Worm (Caenorhabditis elegans) whole organism, early embryonic: ENCODE data around the gene glrx-22.

ENCODE experiments used
- B0310.2 ChIP-seq: sonication (generic microtip); optimal IDR thresholded peaks from 2 replicates; lab custom pipeline; 2016; ENCODE audit warnings: mild to moderate bottlenecking, missing genetic modification characterization, missing compliant biosample characterization
- ama-1 ChIP-seq: fragments of 150-350 bp; optimal IDR thresholded peaks from 2 replicates; lab custom pipeline; 2014
- ceh-13 ChIP-seq: fragments of 200-800 bp; sonication (Bioruptor generic); optimal IDR thresholded peaks from 2 replicates; lab custom pipeline; 2018; ENCODE audit warnings: mild to moderate bottlenecking, missing genetic modification characterization, missing compliant biosample characterization
- ceh-36 ChIP-seq: sonication (generic microtip); optimal IDR thresholded peaks from 2 replicates; lab custom pipeline; 2016; ENCODE audit warnings: missing genetic modification characterization, inconsistent platforms, missing compliant biosample characterization
- hmg-4 ChIP-seq: fragments of 200-800 bp; sonication (Bioruptor generic); optimal IDR thresholded peaks from 2 replicates; lab custom pipeline; 2018; ENCODE audit warnings: mild to moderate bottlenecking, missing genetic modification characterization, missing compliant biosample characterization
- hnd-1 ChIP-seq: sonication (generic microtip); optimal IDR thresholded peaks from 2 replicates; lab custom pipeline; 2016; ENCODE audit warnings: missing genetic modification characterization, missing compliant biosample characterization
- pes-1 ChIP-seq: fragments of 200-800 bp; sonication (Bioruptor generic); IDR thresholded peaks from 2 replicates; pipeline ENCODE4 v1.3.6; 2022; ENCODE audit warnings: missing genetic modification reagents, missing genetic modification characterization, missing compliant biosample characterization
- scrt-1 ChIP-seq: fragments of 200-800 bp; sonication (Bioruptor generic); IDR thresholded peaks from 2 replicates; pipeline ENCODE4 v1.3.6; 2022; ENCODE audit warnings: missing genetic modification characterization, missing compliant biosample characterization
- sea-1 ChIP-seq: fragments of 200-800 bp; sonication (Bioruptor generic); conservative IDR thresholded peaks from 2 replicates; pipeline ENCODE4 v1.3.6; 2022; ENCODE audit warnings: missing genetic modification characterization, missing compliant biosample characterization

- TF ChIP-seq hnd-1 (tag; lab: Kevin White, UChicago), result no peak
- TF ChIP-seq sea-1 (GFP tag; lab: Robert Waterston, UW), result no peak
- no peak for TF ChIP-seq ama-1 (lab: Kevin White, UChicago)
- TF ChIP-seq scrt-1 (GFP tag; lab: Robert Waterston, UW), result no peak
- no peak for TF ChIP-seq ceh-13
- TF ChIP-seq hmg-4 (GFP tag; lab: Kevin White, UChicago), result no peak
- TF ChIP-seq B0310.2 (tag; lab: Kevin White, UChicago), result no peak
- TF ChIP-seq pes-1, result no peak
- TF ChIP-seq ceh-36 (tag; lab: Kevin White, UChicago), result no peak
Measured at ce11 chrIV:8243170-8243569, 42.1 kb upstream of the glrx-22 start.
